Worm (Caenorhabditis elegans) whole organism, L3 larva: Measurements from ENCODE around the gene C02B4.3.

ENCODE experiments used
- ZK546.5 ChIP-seq: sonication (generic microtip); optimal IDR thresholded peaks from 2 replicates; lab custom pipeline; 2017; ENCODE audit warnings: missing biosample characterization, missing genetic modification characterization
- ama-1 ChIP-seq: fragments of 150-350 bp; optimal IDR thresholded peaks from 2 replicates; lab custom pipeline; 2018
- ceh-16 ChIP-seq: sonication (generic microtip); optimal IDR thresholded peaks from 2 replicates; lab custom pipeline; 2017; ENCODE audit warnings: missing biosample characterization, missing genetic modification characterization
- ceh-28 ChIP-seq: fragments of 150-350 bp; optimal IDR thresholded peaks from 2 replicates; lab custom pipeline; 2014; ENCODE audit warnings: missing biosample characterization, missing genetic modification reagents, missing genetic modification characterization
- ceh-82 ChIP-seq: fragments of 150-350 bp; optimal IDR thresholded peaks from 2 replicates; lab custom pipeline; 2014; ENCODE audit warnings: missing biosample characterization, missing genetic modification characterization
- egl-5 ChIP-seq: fragments of 150-350 bp; optimal IDR thresholded peaks from 2 replicates; lab custom pipeline; 2017; ENCODE audit warnings: missing biosample characterization, missing genetic modification reagents, missing genetic modification characterization, inconsistent platforms
- elt-2 ChIP-seq: sonication (generic microtip); optimal IDR thresholded peaks from 2 replicates; lab custom pipeline; 2016; ENCODE audit warnings: missing genetic modification reagents, mild to moderate bottlenecking, missing genetic modification characterization, missing compliant biosample characterization
- elt-3 ChIP-seq, 3 experiments: fragments of 150-350 bp in 1 of 3; sonication (generic microtip) in 2 of 3; optimal IDR thresholded peaks; 2 replicates in 2 of 3; 4 replicates in 1 of 3; lab custom pipeline; 2014 to 2017; ENCODE audit warnings: missing biosample characterization in 3 of 3, missing genetic modification characterization in 3 of 3
- eor-1 ChIP-seq, 2 experiments: fragments of 150-350 bp; optimal IDR thresholded peaks; 2 replicates each; lab custom pipeline; 2014 to 2018; ENCODE audit warnings: missing biosample characterization in 2 of 2, missing genetic modification characterization in 2 of 2
- fkh-10 ChIP-seq: sonication (generic microtip); optimal IDR thresholded peaks from 2 replicates; lab custom pipeline; 2017; ENCODE audit warnings: missing biosample characterization, missing genetic modification reagents, missing genetic modification characterization
- fos-1 ChIP-seq: fragments of 150-350 bp; optimal IDR thresholded peaks from 2 replicates; lab custom pipeline; 2014; ENCODE audit warnings: missing biosample characterization, missing genetic modification characterization
- hmg-11 ChIP-seq: sonication (generic microtip); optimal IDR thresholded peaks from 2 replicates; lab custom pipeline; 2016; ENCODE audit warnings: missing genetic modification characterization, missing compliant biosample characterization
- jun-1 ChIP-seq: fragments of 150-350 bp; optimal IDR thresholded peaks from 2 replicates; lab custom pipeline; 2014; ENCODE audit warnings: missing biosample characterization, missing genetic modification reagents, missing genetic modification characterization
- lin-39 ChIP-seq: fragments of 150-350 bp; optimal IDR thresholded peaks from 2 replicates; lab custom pipeline; 2018; ENCODE audit warnings: missing biosample characterization, missing genetic modification reagents, missing genetic modification characterization
- mdl-1 ChIP-seq: fragments of 150-350 bp; optimal IDR thresholded peaks from 2 replicates; lab custom pipeline; 2014; ENCODE audit warnings: missing biosample characterization, missing genetic modification characterization
- nfya-1 ChIP-seq: sonication (generic microtip); optimal IDR thresholded peaks from 2 replicates; lab custom pipeline; 2017; ENCODE audit warnings: missing genetic modification characterization, mild to moderate bottlenecking, missing compliant biosample characterization, antibody characterized with exemption, moderate library complexity; ENCODE audit not compliant: insufficient read depth
- nhr-11 ChIP-seq: fragments of 150-350 bp; optimal IDR thresholded peaks from 2 replicates; lab custom pipeline; 2014; ENCODE audit warnings: missing biosample characterization, missing genetic modification characterization
- nhr-12 ChIP-seq: fragments of 150-350 bp; optimal IDR thresholded peaks from 2 replicates; lab custom pipeline; 2014; ENCODE audit warnings: missing biosample characterization, missing genetic modification characterization
- nhr-237 ChIP-seq: fragments of 150-350 bp; optimal IDR thresholded peaks from 2 replicates; lab custom pipeline; 2014; ENCODE audit warnings: missing biosample characterization, missing genetic modification characterization
- nhr-25 ChIP-seq: sonication (generic microtip); optimal IDR thresholded peaks from 2 replicates; lab custom pipeline; 2017; ENCODE audit warnings: missing biosample characterization, missing genetic modification characterization
- nhr-28 ChIP-seq: fragments of 150-350 bp; optimal IDR thresholded peaks from 2 replicates; lab custom pipeline; 2014; ENCODE audit warnings: missing biosample characterization, missing genetic modification characterization
- nhr-43 ChIP-seq: sonication (generic microtip); optimal IDR thresholded peaks from 2 replicates; lab custom pipeline; 2016; ENCODE audit warnings: mild to moderate bottlenecking, missing genetic modification characterization, missing compliant biosample characterization; ENCODE audit not compliant: poor library complexity, severe bottlenecking
- nhr-67 ChIP-seq: fragments of 150-350 bp; optimal IDR thresholded peaks from 2 replicates; lab custom pipeline; 2014; ENCODE audit warnings: missing biosample characterization, missing genetic modification characterization
- nhr-76 ChIP-seq: fragments of 150-350 bp; sonication (generic microtip); optimal IDR thresholded peaks from 5 replicates; lab custom pipeline; 2014; ENCODE audit warnings: missing biosample characterization, missing genetic modification characterization
- nhr-77 ChIP-seq: fragments of 150-350 bp; optimal IDR thresholded peaks from 2 replicates; lab custom pipeline; 2014; ENCODE audit warnings: missing biosample characterization, missing genetic modification characterization
- pha-4 ChIP-seq: fragments of 150-350 bp; optimal IDR thresholded peaks from 2 replicates; lab custom pipeline; 2014; ENCODE audit warnings: missing biosample characterization, missing genetic modification reagents, missing genetic modification characterization
- pqm-1 ChIP-seq: fragments of 150-350 bp; optimal IDR thresholded peaks from 2 replicates; lab custom pipeline; 2017; ENCODE audit warnings: missing biosample characterization, missing genetic modification characterization, inconsistent platforms
- snpc-4 ChIP-seq: fragments of 150-350 bp; optimal IDR thresholded peaks from 2 replicates; lab custom pipeline; 2014; ENCODE audit warnings: missing biosample characterization, missing genetic modification characterization
- tbx-2 ChIP-seq: sonication (generic microtip); optimal IDR thresholded peaks from 2 replicates; lab custom pipeline; 2016; ENCODE audit warnings: mild to moderate bottlenecking, missing genetic modification characterization, missing compliant biosample characterization
- unc-62 ChIP-seq: fragments of 150-350 bp; sonication (generic microtip); optimal IDR thresholded peaks from 4 replicates; lab custom pipeline; 2014; ENCODE audit warnings: missing biosample characterization, missing genetic modification reagents, missing genetic modification characterization
- ztf-4 ChIP-seq: fragments of 150-350 bp; optimal IDR thresholded peaks from 2 replicates; lab custom pipeline; 2014; ENCODE audit warnings: missing biosample characterization, missing genetic modification characterization

Gene C02B4.3

ce11 chrX:12659814-12660213 is at the start of gene C02B4.3:
C02B4.3 (minus strand) TSS chrX:12659847.
- TF ChIP-seq unc-62 (GFP tag; lab: Kevin White, UChicago): no peak

- TF ChIP-seq fos-1 (tag; lab: Kevin White, UChicago): no peak
These were observed 45.1 kb upstream of the C02B4.3 start, which contains the start of gene nhr-272 for ce11 chrX:12704721-12705120. nhr-272 (minus strand) TSS chrX:12704821.

- no peak for TF ChIP-seq jun-1 (tag; lab: Kevin White, UChicago)
- TF ChIP-seq nhr-12: no peak
- TF ChIP-seq nhr-76 (tag; lab: Kevin White, UChicago): no peak
- no peak for TF ChIP-seq nhr-77 (tag; lab: Kevin White, UChicago)
- no peak for TF ChIP-seq nhr-237 (tag; lab: Kevin White, UChicago)
- no peak for TF ChIP-seq eor-1 (tag; optimal IDR thresholded peaks at IDR 0.05; lab: Kevin White, UChicago)
- no peak for TF ChIP-seq nhr-67 (tag; lab: Kevin White, UChicago)
- TF ChIP-seq nhr-28 (tag; lab: Kevin White, UChicago): no peak
- TF ChIP-seq mdl-1 (tag; lab: Kevin White, UChicago): no peak
These were observed 43.1 kb upstream of the C02B4.3 start for ce11 chrX:12702713-12703112.

- TF ChIP-seq ceh-16 (tag; lab: Kevin White, UChicago): no peak
- TF ChIP-seq elt-3 (tag; optimal IDR thresholded peaks at IDR 0.05; lab: Kevin White, UChicago): no peak
These were observed 42.3 kb upstream of the C02B4.3 start, which contains the start of gene nhr-214 for ce11 chrX:12701963-12702362. nhr-214 (minus strand) TSS chrX:12702063.

ce11 chrX:12700456-12700855 is 40.8 kb upstream of the C02B4.3 start, which contains the start of gene nhr-26:
nhr-26 (minus strand) TSS chrX:12700465.
- no peak for TF ChIP-seq mdl-1 (tag; lab: Kevin White, UChicago)
- TF ChIP-seq nhr-43: no peak
- no peak for TF ChIP-seq nhr-25
- TF ChIP-seq nfya-1 (tag; lab: Kevin White, UChicago): no peak
- TF ChIP-seq ztf-4: no peak
- no peak for TF ChIP-seq lin-39 (tag; lab: Kevin White, UChicago)
- TF ChIP-seq egl-5: no peak
- TF ChIP-seq ZK546.5: no peak

- no peak for TF ChIP-seq nhr-11
- TF ChIP-seq nfya-1 (tag; lab: Kevin White, UChicago): peak; percentile 3
- TF ChIP-seq tbx-2 (tag; lab: Kevin White, UChicago): peak; percentile 34
- no peak for TF ChIP-seq hmg-11
- no peak for TF ChIP-seq ama-1 (lab: Kevin White, UChicago)
These were observed 33.5 kb upstream of the C02B4.3 start for ce11 chrX:12693150-12693589.

- TF ChIP-seq nhr-28 (tag; lab: Kevin White, UChicago) (no peak), ceh-82 (tag; lab: Kevin White, UChicago) (no peak), nhr-77 (tag; lab: Kevin White, UChicago) (no peak), ama-1 (lab: Kevin White, UChicago) (peak; percentile 86), nfya-1 (tag; lab: Kevin White, UChicago) (peak; percentile 42), fos-1 (tag; lab: Kevin White, UChicago) (no peak), snpc-4 (tag; lab: Kevin White, UChicago) (no peak), hmg-11 (peak; percentile 33), eor-1 (tag; optimal IDR thresholded peaks at IDR 0.05; lab: Kevin White, UChicago) (no peak), fkh-10 (GFP tag; lab: Kevin White, UChicago) (peak; percentile 78), nhr-12 (no peak), nhr-43 (no peak)
These were observed 32.2 kb upstream of the C02B4.3 start for ce11 chrX:12691740-12692383.

- TF ChIP-seq nhr-28 (tag; lab: Kevin White, UChicago): no peak
- peak; percentile 26 for TF ChIP-seq jun-1 (tag; lab: Kevin White, UChicago)
- peak; percentile 73 for TF ChIP-seq pqm-1 (tag; lab: Kevin White, UChicago)
- TF ChIP-seq elt-2 (tag; lab: Kevin White, UChicago): peak; percentile 92
- TF ChIP-seq ceh-28 (tag; lab: Kevin White, UChicago): peak; percentile 12
- TF ChIP-seq nhr-43: peak; percentile 6
- no peak for TF ChIP-seq pha-4 (tag; lab: Kevin White, UChicago)
- TF ChIP-seq unc-62 (GFP tag; lab: Kevin White, UChicago): no peak
- no peak for TF ChIP-seq ztf-4
- no peak for TF ChIP-seq nhr-76 (tag; lab: Kevin White, UChicago)
These were observed 31.7 kb upstream of the C02B4.3 start, which contains the start of gene ugt-50 for ce11 chrX:12691306-12691705. ugt-50 (plus strand) TSS chrX:12691573.
